Worm (Caenorhabditis elegans) whole organism, L1 larva: Measurements from ENCODE around the gene R07B1.11.

ENCODE experiments used
- C16A3.4 ChIP-seq: fragments of 150-350 bp; optimal IDR thresholded peaks from 2 replicates; lab custom pipeline; 2014; ENCODE audit warnings: missing biosample characterization, missing genetic modification characterization
- F16B12.6 ChIP-seq: fragments of 150-350 bp; optimal IDR thresholded peaks from 2 replicates; lab custom pipeline; 2014; ENCODE audit warnings: missing biosample characterization, missing genetic modification characterization
- Y116A8C.19 ChIP-seq: sonication (generic microtip); optimal IDR thresholded peaks from 2 replicates; lab custom pipeline; 2016; ENCODE audit warnings: missing compliant biosample characterization, missing genetic modification characterization, borderline replicate concordance
- ama-1 ChIP-seq: fragments of 150-350 bp; optimal IDR thresholded peaks from 2 replicates; lab custom pipeline; 2014
- ces-1 ChIP-seq: fragments of 150-350 bp; optimal IDR thresholded peaks from 2 replicates; lab custom pipeline; 2014; ENCODE audit warnings: missing biosample characterization, missing genetic modification reagents, missing genetic modification characterization
- efl-1 ChIP-seq, 4 experiments: fragments of 150-350 bp; optimal IDR thresholded peaks in 3 of 4; peaks in 1 of 4; 1 replicate in 1 of 4; 2 replicates in 3 of 4; lab custom pipeline; 2014; ENCODE audit warnings: missing biosample characterization in 2 of 4, missing genetic modification characterization in 2 of 4, missing genetic modification reagents in 2 of 4
- egl-13 ChIP-seq: sonication (generic microtip); optimal IDR thresholded peaks from 2 replicates; lab custom pipeline; 2016; ENCODE audit warnings: missing genotype, missing genetic modification reagents, missing genetic modification characterization, missing compliant biosample characterization
- egl-27 ChIP-seq, 2 experiments: fragments of 150-350 bp in 1 of 2; sonication (generic microtip); optimal IDR thresholded peaks; 3 replicates each; lab custom pipeline; 2017 to 2018; ENCODE audit warnings: missing biosample characterization in 2 of 2, missing genetic modification characterization in 2 of 2, missing genetic modification reagents in 2 of 2
- elt-2 ChIP-seq: sonication (generic microtip); optimal IDR thresholded peaks from 2 replicates; lab custom pipeline; 2016; ENCODE audit warnings: missing genetic modification characterization, mild to moderate bottlenecking, inconsistent platforms, missing compliant biosample characterization, missing genetic modification reagents
- fkh-10 ChIP-seq: sonication (generic microtip); optimal IDR thresholded peaks from 2 replicates; lab custom pipeline; 2017; ENCODE audit warnings: missing biosample characterization, missing genetic modification reagents, missing genetic modification characterization
- fkh-4 ChIP-seq: sonication (generic microtip); optimal IDR thresholded peaks from 2 replicates; lab custom pipeline; 2016; ENCODE audit warnings: missing compliant biosample characterization, missing genetic modification characterization, borderline replicate concordance
- grh-1 ChIP-seq: fragments of 200-800 bp; sonication (Bioruptor generic); IDR thresholded peaks from 2 replicates; pipeline ENCODE4 v1.3.6; 2022; ENCODE audit warnings: missing genetic modification reagents, missing genetic modification characterization, missing compliant biosample characterization
- hlh-4 ChIP-seq: sonication (generic microtip); optimal IDR thresholded peaks from 2 replicates; lab custom pipeline; 2016; ENCODE audit warnings: mild to moderate bottlenecking, missing genetic modification characterization, missing compliant biosample characterization
- jun-1 ChIP-seq: fragments of 150-350 bp; optimal IDR thresholded peaks from 2 replicates; lab custom pipeline; 2014; ENCODE audit warnings: missing biosample characterization, missing genetic modification reagents, missing genetic modification characterization
- lin-13 ChIP-seq: fragments of 150-350 bp; optimal IDR thresholded peaks from 2 replicates; lab custom pipeline; 2014; ENCODE audit warnings: missing biosample characterization, missing genetic modification reagents, missing genetic modification characterization
- lin-14 ChIP-seq: fragments of 200-800 bp; sonication (Bioruptor generic); optimal IDR thresholded peaks from 2 replicates; lab custom pipeline; 2018; ENCODE audit warnings: mild to moderate bottlenecking, missing genetic modification characterization, moderate library complexity, missing compliant biosample characterization
- lin-15B ChIP-seq: fragments of 150-350 bp; sonication (generic microtip); optimal IDR thresholded peaks from 3 replicates; lab custom pipeline; 2014; ENCODE audit warnings: missing biosample characterization, missing genetic modification characterization
- lin-35 ChIP-seq, 2 experiments: fragments of 150-350 bp; optimal IDR thresholded peaks; 2 replicates each; lab custom pipeline; 2014; ENCODE audit warnings: missing biosample characterization in 2 of 2, missing genetic modification characterization in 2 of 2, missing genetic modification reagents in 2 of 2
- lin-39 ChIP-seq: fragments of 150-350 bp; optimal IDR thresholded peaks from 2 replicates; lab custom pipeline; 2014; ENCODE audit warnings: missing biosample characterization, missing genetic modification reagents, missing genetic modification characterization
- lsy-2 ChIP-seq, 2 experiments: fragments of 150-350 bp; optimal IDR thresholded peaks; 2 replicates each; lab custom pipeline; 2014; ENCODE audit warnings: missing biosample characterization in 2 of 2, missing genetic modification characterization in 2 of 2
- mab-9 ChIP-seq: fragments of 200-800 bp; sonication (Bioruptor generic); IDR thresholded peaks from 2 replicates; pipeline ENCODE4 v1.3.6; 2022; ENCODE audit warnings: missing genetic modification reagents, missing genetic modification characterization, missing compliant biosample characterization
- nhr-19 ChIP-seq: fragments of 200-800 bp; sonication (Bioruptor generic); conservative IDR thresholded peaks from 2 replicates; pipeline ENCODE4 v1.3.6; 2022; ENCODE audit warnings: missing genetic modification characterization, missing compliant biosample characterization
- nhr-237 ChIP-seq: fragments of 150-350 bp; optimal IDR thresholded peaks from 2 replicates; lab custom pipeline; 2014; ENCODE audit warnings: missing biosample characterization, missing genetic modification characterization
- nhr-28 ChIP-seq: fragments of 150-350 bp; optimal IDR thresholded peaks from 2 replicates; lab custom pipeline; 2014; ENCODE audit warnings: missing biosample characterization, missing genetic modification characterization
- nhr-71 ChIP-seq: sonication (generic microtip); optimal IDR thresholded peaks from 2 replicates; lab custom pipeline; 2016; ENCODE audit warnings: mild to moderate bottlenecking, missing genetic modification characterization, moderate library complexity, missing compliant biosample characterization
- nhr-76 ChIP-seq: sonication (generic microtip); optimal IDR thresholded peaks from 2 replicates; lab custom pipeline; 2017; ENCODE audit warnings: missing biosample characterization, missing genetic modification characterization
- nhr-84 ChIP-seq: sonication (generic microtip); optimal IDR thresholded peaks from 2 replicates; lab custom pipeline; 2017; ENCODE audit warnings: missing biosample characterization, missing genetic modification characterization
- pag-3 ChIP-seq: sonication (generic microtip); optimal IDR thresholded peaks from 2 replicates; lab custom pipeline; 2017; ENCODE audit warnings: missing genetic modification characterization, mild to moderate bottlenecking, missing compliant biosample characterization, antibody characterized with exemption, borderline replicate concordance; ENCODE audit not compliant: insufficient read depth
- rnt-1 ChIP-seq: sonication (generic microtip); optimal IDR thresholded peaks from 2 replicates; lab custom pipeline; 2016; ENCODE audit warnings: mild to moderate bottlenecking, missing genetic modification characterization, moderate library complexity, missing compliant biosample characterization
- skn-1 ChIP-seq: fragments of 150-350 bp; optimal IDR thresholded peaks from 2 replicates; lab custom pipeline; 2014; ENCODE audit warnings: missing biosample characterization, missing genetic modification characterization
- snu-23 ChIP-seq: sonication (generic microtip); optimal IDR thresholded peaks from 2 replicates; lab custom pipeline; 2016; ENCODE audit warnings: missing genetic modification characterization, missing compliant biosample characterization
- sup-37 ChIP-seq: fragments of 200-800 bp; sonication (Bioruptor generic); optimal IDR thresholded peaks from 2 replicates; lab custom pipeline; 2018; ENCODE audit warnings: mild to moderate bottlenecking, missing genetic modification characterization, missing compliant biosample characterization
- tlp-1 ChIP-seq: fragments of 150-350 bp; optimal IDR thresholded peaks from 2 replicates; lab custom pipeline; 2014; ENCODE audit warnings: missing biosample characterization, missing genetic modification characterization
- unc-86 ChIP-seq: sonication (generic microtip); optimal IDR thresholded peaks from 2 replicates; lab custom pipeline; 2016; ENCODE audit warnings: missing genetic modification characterization, missing compliant biosample characterization
- unc-98 ChIP-seq: fragments of 200-800 bp; sonication (Bioruptor generic); IDR thresholded peaks from 2 replicates; pipeline ENCODE4 v1.3.6; 2022; ENCODE audit warnings: missing genetic modification characterization, missing compliant biosample characterization
- vab-15 ChIP-seq: sonication (generic microtip); optimal IDR thresholded peaks from 2 replicates; lab custom pipeline; 2017; ENCODE audit warnings: missing genotype, mild to moderate bottlenecking, missing genetic modification characterization, missing compliant biosample characterization
- xbp-1 ChIP-seq: sonication (generic microtip); optimal IDR thresholded peaks from 2 replicates; lab custom pipeline; 2016; ENCODE audit warnings: missing genetic modification characterization, missing compliant biosample characterization
- ztf-4 ChIP-seq: fragments of 150-350 bp; optimal IDR thresholded peaks from 2 replicates; lab custom pipeline; 2014; ENCODE audit warnings: missing biosample characterization, missing genetic modification characterization

The R07B1.11 gene

ce11 chrX:9842102-9842501, 14.6 kb upstream of the R07B1.11 start:
- TF ChIP-seq nhr-71 (tag; lab: Kevin White, UChicago) (peak; percentile 25), rnt-1 (tag; lab: Kevin White, UChicago) (peak; percentile 81), efl-1 (optimal IDR thresholded peaks at IDR 0.05; lab: Kevin White, UChicago) (no peak), efl-1 (GFP tag; optimal IDR thresholded peaks at IDR 0.05 in 1 of 2; lab: Kevin White, UChicago) (no peak), lin-13 (no peak), ces-1 (no peak), F16B12.6 (tag; lab: Kevin White, UChicago) (no peak), hlh-4 (tag; lab: Kevin White, UChicago) (no peak), lin-14 (GFP tag; lab: Kevin White, UChicago) (peak; percentile 45), mab-9 (no peak)
- TF ChIP-seq, all 84 proteins: peak for 3

ce11 chrX:9843568-9843967, 13.2 kb upstream of the R07B1.11 start:
- TF ChIP-seq lin-14 (GFP tag; lab: Kevin White, UChicago) (peak; percentile 7), rnt-1 (tag; lab: Kevin White, UChicago) (peak; percentile 46), C16A3.4 (tag; lab: Kevin White, UChicago) (no peak)

- TF ChIP-seq rnt-1 (tag; lab: Kevin White, UChicago), result peak; percentile 67
- no peak for TF ChIP-seq pag-3 (tag; lab: Kevin White, UChicago)
- no peak for TF ChIP-seq ama-1 (lab: Kevin White, UChicago)
- no peak for TF ChIP-seq sup-37 (GFP tag; lab: Kevin White, UChicago)
- peak; percentile 30 to 74 for TF ChIP-seq lsy-2 (tag; optimal IDR thresholded peaks at IDR 0.05; lab: Kevin White, UChicago)
- TF ChIP-seq lin-39 (tag; lab: Kevin White, UChicago), result no peak
- TF ChIP-seq lin-15B, result no peak
- TF ChIP-seq xbp-1, result no peak
- TF ChIP-seq tlp-1 (tag; lab: Kevin White, UChicago), result no peak
- TF ChIP-seq grh-1, result no peak
- TF ChIP-seq vab-15, result peak; percentile 99
- no peak for TF ChIP-seq fkh-10 (GFP tag; lab: Kevin White, UChicago)
- TF ChIP-seq jun-1 (tag; lab: Kevin White, UChicago), result no peak
- TF ChIP-seq lin-35 (GFP tag; optimal IDR thresholded peaks at IDR 0.05; lab: Kevin White, UChicago), result no peak
- TF ChIP-seq lin-14 (GFP tag; lab: Kevin White, UChicago), result peak; percentile 36
- TF ChIP-seq mab-9, result no peak
- no peak for TF ChIP-seq skn-1 (tag; lab: Kevin White, UChicago)
- TF ChIP-seq unc-86 (tag; lab: Kevin White, UChicago), result no peak
- TF ChIP-seq unc-98 (GFP tag; lab: Robert Waterston, UW), result no peak
- TF ChIP-seq elt-2, result no peak
- TF ChIP-seq ztf-4 (tag; lab: Kevin White, UChicago), result no peak
- TF ChIP-seq egl-13 (tag; lab: Kevin White, UChicago), result no peak
- no peak for TF ChIP-seq nhr-76 (tag; lab: Kevin White, UChicago)
- TF ChIP-seq snu-23 (GFP tag; lab: Kevin White, UChicago), result no peak
- no peak for TF ChIP-seq Y116A8C.19 (tag; lab: Kevin White, UChicago)
- no peak for TF ChIP-seq fkh-4 (tag; lab: Kevin White, UChicago)
- 0 out of 2 replicates have a peak, but pooled peaks have one; percentile 11 for TF ChIP-seq nhr-19
- no peak for TF ChIP-seq egl-27 (tag; optimal IDR thresholded peaks at IDR 0.05; lab: Kevin White, UChicago)
- no peak for TF ChIP-seq nhr-237 (tag; lab: Kevin White, UChicago)
- no peak for TF ChIP-seq lin-13
- no peak for TF ChIP-seq C16A3.4 (tag; lab: Kevin White, UChicago)
- peak; percentile 24 for TF ChIP-seq nhr-71 (tag; lab: Kevin White, UChicago)
- no peak for TF ChIP-seq nhr-84 (tag; lab: Kevin White, UChicago)
- no peak for TF ChIP-seq hlh-4 (tag; lab: Kevin White, UChicago)
- TF ChIP-seq nhr-28 (tag; lab: Kevin White, UChicago), result no peak
These were observed 10.8 kb upstream of the R07B1.11 start for ce11 chrX:9845916-9846315.
